Worm (Caenorhabditis elegans) whole organism, young adult: ENCODE results near the gene ZK721.3.

Source experiments
- B0336.3 ChIP-seq: fragments of 200-800 bp; sonication (Bioruptor generic); IDR thresholded peaks from 2 replicates; pipeline ENCODE4 v1.3.6; 2022; ENCODE audit warnings: missing genetic modification characterization, missing compliant biosample characterization
- F39B2.1 ChIP-seq: fragments of 200-800 bp; sonication (Bioruptor generic); IDR thresholded peaks from 2 replicates; pipeline ENCODE4 v1.3.6; 2022; ENCODE audit warnings: missing genetic modification reagents, missing genetic modification characterization, missing compliant biosample characterization
- F55B11.4 ChIP-seq: sonication (generic microtip); optimal IDR thresholded peaks from 2 replicates; lab custom pipeline; 2016; ENCODE audit warnings: missing compliant biosample characterization, missing genetic modification characterization, borderline replicate concordance; ENCODE audit not compliant: insufficient read depth
- K12H6.12 ChIP-seq: fragments of 200-800 bp; sonication (Bioruptor generic); optimal IDR thresholded peaks from 2 replicates; lab custom pipeline; 2018; ENCODE audit warnings: mild to moderate bottlenecking, missing genetic modification characterization, missing compliant biosample characterization
- T07F8.4 ChIP-seq: sonication (generic microtip); optimal IDR thresholded peaks from 2 replicates; lab custom pipeline; 2016; ENCODE audit warnings: mild to moderate bottlenecking, missing genetic modification characterization, moderate library complexity, missing compliant biosample characterization
- Y53F4B.3 ChIP-seq: fragments of 200-800 bp; sonication (Bioruptor generic); IDR thresholded peaks from 2 replicates; pipeline ENCODE4 v1.3.6; 2022; ENCODE audit warnings: missing genetic modification reagents, missing genetic modification characterization, missing compliant biosample characterization
- Y79H2A.3 ChIP-seq: fragments of 200-800 bp; sonication (Bioruptor generic); conservative IDR thresholded peaks from 2 replicates; pipeline ENCODE4 v1.3.6; 2022; ENCODE audit warnings: missing genetic modification reagents, missing genetic modification characterization, missing compliant biosample characterization
- aptf-3 ChIP-seq: fragments of 200-800 bp; sonication (Bioruptor generic); IDR thresholded peaks from 2 replicates; pipeline ENCODE4 v1.3.6; 2022; ENCODE audit warnings: missing genetic modification characterization, missing compliant biosample characterization
- atf-7 ChIP-seq: sonication (generic microtip); optimal IDR thresholded peaks from 2 replicates; lab custom pipeline; 2017; ENCODE audit warnings: mild to moderate bottlenecking, missing genetic modification characterization, missing compliant biosample characterization
- athp-1 ChIP-seq: sonication (generic microtip); optimal IDR thresholded peaks from 2 replicates; lab custom pipeline; 2017; ENCODE audit warnings: mild to moderate bottlenecking, missing genetic modification characterization, missing compliant biosample characterization
- attf-5 ChIP-seq: fragments of 200-800 bp; sonication (Bioruptor generic); optimal IDR thresholded peaks from 2 replicates; lab custom pipeline; 2018; ENCODE audit warnings: mild to moderate bottlenecking, missing genetic modification characterization, missing compliant biosample characterization
- cebp-1 ChIP-seq, 2 experiments: fragments of 200-800 bp in 1 of 2; sonication (Bioruptor generic) in 1 of 2; sonication (generic microtip) in 1 of 2; IDR thresholded peaks in 1 of 2; optimal IDR thresholded peaks in 1 of 2; 2 replicates each; pipeline versions ENCODE4 v1.3.6 to Lab custom; 2017 to 2022; ENCODE audit warnings: missing compliant biosample characterization in 2 of 2, missing genetic modification characterization in 2 of 2, mild to moderate bottlenecking in 1 of 2, missing genetic modification reagents in 1 of 2, moderate library complexity in 1 of 2
- ceh-27 ChIP-seq: fragments of 200-800 bp; sonication (Bioruptor generic); optimal IDR thresholded peaks from 2 replicates; lab custom pipeline; 2018; ENCODE audit warnings: mild to moderate bottlenecking, missing genetic modification characterization, moderate library complexity, missing compliant biosample characterization
- ceh-58 ChIP-seq: fragments of 200-800 bp; sonication (Bioruptor generic); IDR thresholded peaks from 2 replicates; pipeline ENCODE4 v1.3.6; 2022; ENCODE audit warnings: missing genetic modification characterization, missing compliant biosample characterization
- die-1 ChIP-seq: sonication (generic microtip); optimal IDR thresholded peaks from 2 replicates; lab custom pipeline; 2016; ENCODE audit warnings: missing genotype, mild to moderate bottlenecking, missing genetic modification characterization, missing compliant biosample characterization
- dox-1 ChIP-seq: fragments of 200-800 bp; sonication (Bioruptor generic); IDR thresholded peaks from 2 replicates; pipeline ENCODE4 v1.3.6; 2022; ENCODE audit warnings: missing genetic modification reagents, missing genetic modification characterization, missing compliant biosample characterization
- dpff-1 ChIP-seq: sonication (generic microtip); optimal IDR thresholded peaks from 2 replicates; lab custom pipeline; 2017; ENCODE audit warnings: mild to moderate bottlenecking, missing genetic modification characterization, missing compliant biosample characterization
- dpl-1 ChIP-seq: fragments of 150-350 bp; optimal IDR thresholded peaks from 2 replicates; lab custom pipeline; 2014; ENCODE audit warnings: missing biosample characterization, missing genetic modification reagents, missing genetic modification characterization
- egl-18 ChIP-seq: fragments of 200-800 bp; sonication (Bioruptor generic); IDR thresholded peaks from 2 replicates; pipeline ENCODE4 v1.3.6; 2022; ENCODE audit warnings: missing genetic modification reagents, missing genetic modification characterization, missing compliant biosample characterization
- egrh-3 ChIP-seq: fragments of 200-800 bp; sonication (Bioruptor generic); IDR thresholded peaks from 2 replicates; pipeline ENCODE4 v1.3.6; 2022; ENCODE audit warnings: missing genetic modification reagents, missing genetic modification characterization, missing compliant biosample characterization
- ekl-4 ChIP-seq: fragments of 200-800 bp; sonication (Bioruptor generic); IDR thresholded peaks from 2 replicates; pipeline ENCODE4 v1.3.6; 2022; ENCODE audit warnings: missing genetic modification reagents, missing genetic modification characterization, missing compliant biosample characterization
- him-1 ChIP-seq: sonication (generic microtip); optimal IDR thresholded peaks from 2 replicates; lab custom pipeline; 2016; ENCODE audit warnings: missing genotype, missing genetic modification reagents, missing genetic modification characterization, missing compliant biosample characterization
- hlh-12 ChIP-seq: sonication (generic microtip); optimal IDR thresholded peaks from 2 replicates; lab custom pipeline; 2016; ENCODE audit warnings: missing genetic modification characterization, missing compliant biosample characterization
- hmg-1.2 ChIP-seq: fragments of 200-800 bp; sonication (Bioruptor generic); IDR thresholded peaks from 2 replicates; pipeline ENCODE4 v1.3.6; 2022; ENCODE audit warnings: missing genetic modification reagents, missing genetic modification characterization, missing compliant biosample characterization
- hmg-20 ChIP-seq: fragments of 200-800 bp; sonication (Bioruptor generic); IDR thresholded peaks from 2 replicates; pipeline ENCODE4 v1.3.6; 2022; ENCODE audit warnings: missing genetic modification reagents, missing genetic modification characterization, missing compliant biosample characterization
- lag-1 ChIP-seq: fragments of 200-800 bp; sonication (Bioruptor generic); IDR thresholded peaks from 2 replicates; pipeline ENCODE4 v1.3.6; 2022; ENCODE audit warnings: missing genetic modification reagents, missing genetic modification characterization, missing compliant biosample characterization
- let-607 ChIP-seq, 2 experiments: fragments of 200-800 bp in 1 of 2; sonication (Bioruptor generic) in 1 of 2; sonication (generic microtip) in 1 of 2; optimal IDR thresholded peaks; 2 replicates each; lab custom pipeline; 2016 to 2018; ENCODE audit warnings: mild to moderate bottlenecking in 2 of 2, missing compliant biosample characterization in 2 of 2, missing genetic modification characterization in 2 of 2, moderate library complexity in 2 of 2, missing genotype in 1 of 2
- lin-35 ChIP-seq, 3 experiments: fragments of 150-350 bp in 2 of 3; sonication (generic microtip) in 1 of 3; optimal IDR thresholded peaks; 2 replicates each; lab custom pipeline; 2014 to 2018; ENCODE audit warnings: missing biosample characterization in 3 of 3, missing genetic modification characterization in 3 of 3, missing genetic modification reagents in 3 of 3
- lin-40 ChIP-seq: sonication (generic microtip); optimal IDR thresholded peaks from 2 replicates; lab custom pipeline; 2016; ENCODE audit warnings: missing genetic modification characterization, mild to moderate bottlenecking, missing compliant biosample characterization, missing genotype, missing genetic modification reagents
- lin-54 ChIP-seq: fragments of 200-800 bp; sonication (Bioruptor generic); optimal IDR thresholded peaks from 2 replicates; lab custom pipeline; 2018; ENCODE audit warnings: mild to moderate bottlenecking, missing genetic modification characterization, missing compliant biosample characterization
- lir-1 ChIP-seq: fragments of 200-800 bp; sonication (Bioruptor generic); conservative IDR thresholded peaks from 2 replicates; pipeline ENCODE4 v1.3.6; 2022; ENCODE audit warnings: missing genetic modification reagents, missing genetic modification characterization, missing compliant biosample characterization
- madf-3 ChIP-seq: fragments of 200-800 bp; sonication (Bioruptor generic); IDR thresholded peaks from 2 replicates; pipeline ENCODE4 v1.3.6; 2022; ENCODE audit warnings: missing genetic modification reagents, missing genetic modification characterization, missing compliant biosample characterization
- mcd-1 ChIP-seq: fragments of 200-800 bp; sonication (Bioruptor generic); IDR thresholded peaks from 2 replicates; pipeline ENCODE4 v1.3.6; 2022; ENCODE audit warnings: missing genetic modification reagents, missing genetic modification characterization, missing compliant biosample characterization
- nfya-2 ChIP-seq: fragments of 200-800 bp; sonication (Bioruptor generic); IDR thresholded peaks from 2 replicates; pipeline ENCODE4 v1.3.6; 2022; ENCODE audit warnings: missing genetic modification reagents, missing genetic modification characterization, missing compliant biosample characterization
- nfyb-1 ChIP-seq: fragments of 200-800 bp; sonication (Bioruptor generic); IDR thresholded peaks from 2 replicates; pipeline ENCODE4 v1.3.6; 2022; ENCODE audit warnings: missing genetic modification reagents, missing genetic modification characterization, missing compliant biosample characterization
- nhr-27 ChIP-seq: fragments of 200-800 bp; sonication (Bioruptor generic); optimal IDR thresholded peaks from 2 replicates; lab custom pipeline; 2018; ENCODE audit warnings: mild to moderate bottlenecking, missing genetic modification characterization, moderate library complexity, missing compliant biosample characterization
- nhr-80 ChIP-seq: sonication (generic microtip); optimal IDR thresholded peaks from 2 replicates; lab custom pipeline; 2016; ENCODE audit warnings: missing genetic modification characterization, missing compliant biosample characterization
- snpc-4 ChIP-seq, 5 experiments: fragments of 150-350 bp in 1 of 5; sonication (generic microtip) in 4 of 5; optimal IDR thresholded peaks; 2 replicates each; lab custom pipeline; 2014 to 2018; ENCODE audit warnings: missing genetic modification characterization in 5 of 5, missing biosample characterization in 3 of 5, antibody characterized with exemption in 2 of 5, mild to moderate bottlenecking in 2 of 5, missing compliant biosample characterization in 2 of 5, missing genotype in 2 of 5, moderate library complexity in 2 of 5, missing genetic modification reagents in 1 of 5
- tbp1 ChIP-seq: fragments of 200-800 bp; sonication (Bioruptor generic); optimal IDR thresholded peaks from 2 replicates; lab custom pipeline; 2018; ENCODE audit warnings: mild to moderate bottlenecking, missing genetic modification characterization, missing compliant biosample characterization
- zfh-2 ChIP-seq: fragments of 200-800 bp; sonication (Bioruptor generic); conservative IDR thresholded peaks from 2 replicates; pipeline ENCODE4 v1.3.6; 2022; ENCODE audit warnings: missing genetic modification reagents, missing genetic modification characterization, missing compliant biosample characterization
- ztf-22 ChIP-seq: fragments of 200-800 bp; sonication (Bioruptor generic); optimal IDR thresholded peaks from 2 replicates; lab custom pipeline; 2018; ENCODE audit warnings: mild to moderate bottlenecking, missing genetic modification characterization, moderate library complexity, missing compliant biosample characterization
- ztf-25 ChIP-seq: fragments of 200-800 bp; sonication (Bioruptor generic); IDR thresholded peaks from 2 replicates; pipeline ENCODE4 v1.3.6; 2022; ENCODE audit warnings: missing genetic modification reagents, missing genetic modification characterization, missing compliant biosample characterization

The ZK721.3 gene

ce11 chrX:8806070-8806799 is 21.9 kb downstream of the ZK721.3 start, which contains the start of gene R04E5.8:
Gene R04E5.8, minus strand, starts transcription at chrX:8806120.
- TF ChIP-seq snpc-4 (GFP tag; optimal IDR thresholded peaks at IDR 0.05; lab: Kevin White, UChicago) (no peak), snpc-4 (tag; optimal IDR thresholded peaks at IDR 0.05; lab: Kevin White, UChicago) (peak in 1 of 4 experiments; percentile 32), aptf-3 (GFP tag; lab: Robert Waterston, UW) (no peak), egl-18 (GFP tag; lab: Robert Waterston, UW) (no peak), dpff-1 (tag; lab: Kevin White, UChicago) (no peak), lin-35 (GFP tag; optimal IDR thresholded peaks at IDR 0.05; lab: Kevin White, UChicago) (peak in 1 of 3 experiments; percentile 21), hmg-20 (GFP tag; lab: Robert Waterston, UW) (peak; percentile 9; the same call in 1 of the 2 replicates), K12H6.12 (tag; lab: Kevin White, UChicago) (peak; percentile 76), tbp1 (GFP tag; lab: Kevin White, UChicago) (peak; percentile 20), nfya-2 (GFP tag; lab: Robert Waterston, UW) (no peak), hmg-1.2 (GFP tag; lab: Robert Waterston, UW) (peak; percentile 69), cebp-1 (GFP tag; IDR thresholded peaks at IDR 0.05; lab: Robert Waterston, UW) (no peak), cebp-1 (tag; optimal IDR thresholded peaks at IDR 0.05; lab: Kevin White, UChicago) (peak; percentile 63), lin-40 (tag; lab: Kevin White, UChicago) (peak; percentile 46), mcd-1 (GFP tag; lab: Robert Waterston, UW) (peak; percentile 33; the same call in 1 of the 2 replicates), attf-5 (GFP tag; lab: Kevin White, UChicago) (peak; percentile 68), dox-1 (GFP tag; lab: Robert Waterston, UW) (peak; percentile 71), zfh-2 (GFP tag; lab: Robert Waterston, UW) (peak; percentile 97), egrh-3 (GFP tag; lab: Robert Waterston, UW) (peak; percentile 90), nfyb-1 (0 out of 2 replicates have a peak, but pooled peaks have one; percentile 25), atf-7 (tag; lab: Kevin White, UChicago) (peak; percentile 42), B0336.3 (GFP tag; lab: Robert Waterston, UW) (peak; percentile 56), athp-1 (tag; lab: Kevin White, UChicago) (peak; percentile 20), F55B11.4 (tag; lab: Kevin White, UChicago) (no peak), nhr-80 (tag; lab: Kevin White, UChicago) (peak; percentile 30)
- TF ChIP-seq, all 124 proteins: peak for 18

ce11 chrX:8808740-8809139 is 24.4 kb downstream of the ZK721.3 start:
- TF ChIP-seq die-1 (no peak), ceh-58 (GFP tag; lab: Robert Waterston, UW) (no peak), dox-1 (GFP tag; lab: Robert Waterston, UW) (no peak), hlh-12 (no peak), cebp-1 (GFP tag; IDR thresholded peaks at IDR 0.05; lab: Robert Waterston, UW) (no peak), cebp-1 (tag; optimal IDR thresholded peaks at IDR 0.05; lab: Kevin White, UChicago) (no peak), let-607 (tag; optimal IDR thresholded peaks at IDR 0.05; lab: Kevin White, UChicago) (no peak), dpl-1 (GFP tag; lab: Kevin White, UChicago) (no peak)
- TF ChIP-seq, all 124 proteins: peak for 0

DNA sequence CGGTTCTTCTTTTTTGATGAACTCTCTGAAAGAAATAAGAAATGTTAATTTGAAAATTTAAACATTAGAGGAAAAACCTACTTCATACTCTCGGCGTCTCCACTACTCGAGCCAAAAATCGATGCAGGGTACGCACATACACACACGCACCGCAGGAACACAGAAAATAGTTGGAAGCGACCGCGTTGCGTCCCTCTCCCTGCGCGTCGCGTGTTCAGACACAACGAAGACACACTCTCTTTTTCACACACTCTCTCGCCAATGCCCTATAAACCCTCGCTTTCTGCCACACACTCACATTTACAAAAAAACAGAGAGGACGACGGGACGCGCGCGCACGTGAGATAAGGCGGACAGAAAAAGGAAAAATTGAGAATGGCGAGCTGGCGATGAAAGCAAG is 26.6 kb downstream of the ZK721.3 start, which contains the start of gene R04E5.9:
R04E5.9 (minus strand) TSS at position 235 of the 400 bp plus-strand sequence.
- TF ChIP-seq madf-3 (peak; percentile 89), atf-7 (tag; lab: Kevin White, UChicago) (peak; percentile 64), T07F8.4 (tag; lab: Kevin White, UChicago) (no peak), ekl-4 (GFP tag; lab: Robert Waterston, UW) (0 out of 2 replicates have a peak, but pooled peaks have one; percentile 16), lir-1 (GFP tag; lab: Robert Waterston, UW) (peak; percentile 65; the same call in 1 of the 2 replicates), hmg-1.2 (GFP tag; lab: Robert Waterston, UW) (peak; percentile 84), ztf-25 (GFP tag; lab: Robert Waterston, UW) (no peak), Y79H2A.3 (GFP tag; lab: Robert Waterston, UW) (no peak), lin-54 (peak; percentile 50), him-1 (no peak), F39B2.1 (GFP tag; lab: Robert Waterston, UW) (no peak), nhr-27 (tag; lab: Kevin White, UChicago) (no peak), ceh-27 (peak; percentile 73), Y53F4B.3 (GFP tag; lab: Robert Waterston, UW) (no peak), F55B11.4 (tag; lab: Kevin White, UChicago) (no peak), dox-1 (GFP tag; lab: Robert Waterston, UW) (peak; percentile 91), ztf-22 (peak; percentile 82), lag-1 (GFP tag; lab: Robert Waterston, UW) (no peak)
